Fruit fly (Drosophila melanogaster) whole organism: ENCODE results near the gene CG14736.

ENCODE experiments used
- CG8478 ChIP-seq: fragments of >200 bp; optimal IDR thresholded peaks from 2 replicates; lab custom pipeline; 2018; ENCODE audit warnings: inconsistent platforms
- Dll ChIP-seq: fragments of >200 bp; optimal IDR thresholded peaks from 2 replicates; lab custom pipeline; 2017
- EcR ChIP-seq, 2 experiments: fragments of >200 bp; optimal IDR thresholded peaks; 2 replicates each; lab custom pipeline; 2017; ENCODE audit warnings: missing biosample characterization in 2 of 2, missing genetic modification characterization in 2 of 2, missing genetic modification reagents in 2 of 2
- pan ChIP-seq: fragments of >200 bp; optimal IDR thresholded peaks from 2 replicates; lab custom pipeline; 2017
- psq ChIP-seq: fragments of >200 bp; optimal IDR thresholded peaks from 2 replicates; lab custom pipeline; 2017
- usp ChIP-seq: fragments of >200 bp; optimal IDR thresholded peaks from 2 replicates; lab custom pipeline; 2017; ENCODE audit warnings: missing biosample characterization, missing genetic modification characterization, mixed read lengths

DNA sequence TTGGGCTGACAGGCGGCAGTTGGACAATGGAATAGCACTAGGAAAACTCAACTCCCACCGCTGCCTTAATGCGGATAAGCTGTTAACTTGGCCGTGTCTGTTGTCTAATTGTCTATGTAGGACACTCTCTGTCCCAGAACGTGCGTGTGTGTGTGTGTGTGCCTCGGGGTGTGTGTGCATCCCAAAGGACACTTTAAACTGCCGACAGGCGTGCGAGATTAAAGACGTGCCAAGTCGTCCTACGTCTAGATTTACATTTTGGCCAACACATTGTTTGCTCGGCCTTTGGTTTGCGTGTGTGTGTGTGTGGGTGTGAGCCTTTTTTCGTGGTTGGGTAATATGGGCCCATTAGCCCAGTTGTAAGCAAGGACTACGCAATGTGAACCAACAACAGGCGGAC lies 42.2 kb upstream of the CG14736 start:
- TF ChIP-seq psq: no peak
- TF ChIP-seq pan: no peak
- no peak for TF ChIP-seq CG8478
- no peak for TF ChIP-seq Dll
- no peak for TF ChIP-seq usp (GFP tag; lab: Kevin White, UChicago)
- no peak for TF ChIP-seq EcR (GFP tag; optimal IDR thresholded peaks at IDR 0.05; lab: Kevin White, UChicago)
